Worm (Caenorhabditis elegans) whole organism, midembryonic: ENCODE measurements around the gene T06A10.107.
"Not testable (repeated sequence)": the region's sequence is repeated elsewhere in the genome, so short reads cannot be mapped to it uniquely, and the experiment has no call there.

Experiments
- T22C8.4 ChIP-seq: fragments of 200-800 bp; sonication (Bioruptor generic); IDR thresholded peaks from 2 replicates; pipeline ENCODE4 v1.3.6; 2022; ENCODE audit warnings: missing genetic modification characterization, missing compliant biosample characterization
- cog-1 ChIP-seq: sonication (generic microtip); optimal IDR thresholded peaks from 2 replicates; lab custom pipeline; 2016; ENCODE audit warnings: missing genetic modification characterization, missing compliant biosample characterization
- flt-1 ChIP-seq: fragments of 200-800 bp; sonication (Bioruptor generic); IDR thresholded peaks from 2 replicates; pipeline ENCODE4 v1.3.6; 2022; ENCODE audit warnings: missing genetic modification characterization, missing compliant biosample characterization
- klf-2 ChIP-seq: fragments of 200-800 bp; sonication (Bioruptor generic); conservative IDR thresholded peaks from 2 replicates; pipeline ENCODE4 v1.3.6; 2022; ENCODE audit warnings: missing genetic modification reagents, missing genetic modification characterization, missing compliant biosample characterization
- med-1 ChIP-seq: sonication (generic microtip); optimal IDR thresholded peaks from 2 replicates; lab custom pipeline; 2017; ENCODE audit warnings: missing genetic modification characterization, mild to moderate bottlenecking, missing compliant biosample characterization, antibody characterized with exemption, missing genetic modification reagents; ENCODE audit not compliant: insufficient read depth
- ref-1 ChIP-seq: fragments of 200-800 bp; sonication (Bioruptor generic); conservative IDR thresholded peaks from 2 replicates; pipeline ENCODE4 v1.3.6; 2022; ENCODE audit warnings: missing genetic modification reagents, missing genetic modification characterization, missing compliant biosample characterization
- tab-1 ChIP-seq: fragments of 200-800 bp; sonication (Bioruptor generic); IDR thresholded peaks from 2 replicates; pipeline ENCODE4 v1.3.6; 2022; ENCODE audit warnings: missing genetic modification characterization, missing compliant biosample characterization
- ztf-23 ChIP-seq: fragments of 200-800 bp; sonication (Bioruptor generic); IDR thresholded peaks from 2 replicates; pipeline ENCODE4 v1.3.6; 2022; ENCODE audit warnings: missing genetic modification reagents, missing genetic modification characterization, missing compliant biosample characterization
- ztf-29 ChIP-seq: fragments of 200-800 bp; sonication (Bioruptor generic); IDR thresholded peaks from 2 replicates; pipeline ENCODE4 v1.3.6; 2022; ENCODE audit warnings: missing genetic modification reagents, missing genetic modification characterization, missing compliant biosample characterization

Gene T06A10.107

DNA sequence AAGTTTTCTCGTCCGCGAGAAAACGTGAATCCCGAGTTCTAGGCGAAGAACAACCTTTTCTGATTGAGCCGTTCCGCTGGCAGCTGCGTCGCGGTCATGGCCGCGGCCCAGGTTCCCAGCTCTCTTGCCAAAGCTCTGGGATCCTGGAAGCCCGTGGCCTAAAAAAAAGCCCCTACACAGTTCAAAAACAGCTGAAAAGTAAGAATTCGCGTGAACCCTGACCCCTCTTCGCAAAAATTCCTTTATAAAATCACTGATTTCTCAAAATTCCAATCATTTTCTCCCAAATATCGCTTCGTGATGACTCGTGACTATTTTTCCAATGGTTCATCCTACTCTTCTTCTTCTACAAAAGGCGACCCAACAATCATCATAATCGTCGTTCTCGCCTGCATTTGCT lies at the start of gene T06A10.107:
Gene T06A10.107 (plus strand): TSS at position 301 of the 400 bp plus-strand sequence.
- TF ChIP-seq klf-2: no peak

- TF ChIP-seq ztf-23 (no peak), tab-1 (no peak), cog-1 (tag; lab: Kevin White, UChicago) (no peak), ztf-29 (no peak), flt-1 (GFP tag; lab: Robert Waterston, UW) (no peak), klf-2 (no peak), med-1 (GFP tag; lab: Kevin White, UChicago) (no peak), T22C8.4 (GFP tag; lab: Robert Waterston, UW) (no peak), ref-1 (GFP tag; lab: Robert Waterston, UW) (no peak)
Observed at ce11 chrIV:16822529-16822928, 44.8 kb upstream of the T06A10.107 start, which contains the start of gene Y116A8A.4. Y116A8A.4 (plus strand) TSS chrIV:16822829.

DNA sequence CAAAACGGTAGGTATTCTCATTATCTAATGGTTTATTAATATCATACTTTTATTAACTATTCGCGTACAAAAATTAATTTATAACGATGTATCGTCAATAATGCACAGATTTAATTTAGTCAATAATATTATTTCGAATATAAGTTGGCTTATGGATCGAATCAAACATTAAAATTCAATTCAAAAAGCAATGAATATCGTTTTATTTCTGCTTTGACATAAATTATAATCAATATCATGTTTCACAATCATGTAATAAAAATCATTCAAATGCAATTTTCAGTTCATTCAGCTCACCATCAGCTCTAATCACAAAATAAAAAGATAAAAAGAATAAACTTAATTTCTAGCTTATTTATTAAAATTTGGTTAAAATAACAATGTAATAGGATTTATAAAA lies 38.6 kb upstream of the T06A10.107 start, which contains the start of gene Y116A8A.6:
Gene Y116A8A.6 (minus strand): TSS at position 101 of the 400 bp plus-strand sequence.
- no peak for TF ChIP-seq T22C8.4 (GFP tag; lab: Robert Waterston, UW)
- TF ChIP-seq ztf-29: no peak
- no peak for TF ChIP-seq ref-1 (GFP tag; lab: Robert Waterston, UW)
- no peak for TF ChIP-seq med-1 (GFP tag; lab: Kevin White, UChicago)
- TF ChIP-seq tab-1: no peak
- TF ChIP-seq klf-2: no peak
- TF ChIP-seq flt-1 (GFP tag; lab: Robert Waterston, UW): no peak
- no peak for TF ChIP-seq ztf-23
- TF ChIP-seq cog-1 (tag; lab: Kevin White, UChicago): no peak

DNA sequence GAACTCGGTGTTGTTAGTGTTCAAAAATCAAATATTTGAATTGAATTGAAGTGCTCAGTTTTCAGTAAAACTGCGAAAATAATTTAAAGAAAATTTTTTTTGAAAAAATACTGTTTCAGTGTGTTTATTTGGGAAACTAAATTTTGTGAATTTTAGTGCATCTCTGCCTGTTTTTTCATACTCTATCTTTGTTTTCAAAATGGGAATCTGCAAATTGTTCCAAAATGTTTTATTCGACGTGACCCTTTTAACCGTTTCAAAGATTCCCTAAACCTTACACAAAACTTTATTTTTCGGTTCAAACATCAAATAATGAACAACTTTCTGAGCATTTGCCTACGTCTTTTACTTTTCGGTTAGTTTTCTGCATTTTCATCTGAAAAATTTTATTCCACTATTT lies 37.4 kb upstream of the T06A10.107 start, which contains the start of gene Y116A8A.7:
Gene Y116A8A.7 (plus strand): TSS at position 301 of the 400 bp plus-strand sequence.
- TF ChIP-seq ztf-29 (no peak), cog-1 (tag; lab: Kevin White, UChicago) (no peak), tab-1 (no peak), med-1 (GFP tag; lab: Kevin White, UChicago) (no peak), ref-1 (GFP tag; lab: Robert Waterston, UW) (no peak), klf-2 (no peak), flt-1 (GFP tag; lab: Robert Waterston, UW) (no peak), T22C8.4 (GFP tag; lab: Robert Waterston, UW) (no peak), ztf-23 (no peak)

DNA sequence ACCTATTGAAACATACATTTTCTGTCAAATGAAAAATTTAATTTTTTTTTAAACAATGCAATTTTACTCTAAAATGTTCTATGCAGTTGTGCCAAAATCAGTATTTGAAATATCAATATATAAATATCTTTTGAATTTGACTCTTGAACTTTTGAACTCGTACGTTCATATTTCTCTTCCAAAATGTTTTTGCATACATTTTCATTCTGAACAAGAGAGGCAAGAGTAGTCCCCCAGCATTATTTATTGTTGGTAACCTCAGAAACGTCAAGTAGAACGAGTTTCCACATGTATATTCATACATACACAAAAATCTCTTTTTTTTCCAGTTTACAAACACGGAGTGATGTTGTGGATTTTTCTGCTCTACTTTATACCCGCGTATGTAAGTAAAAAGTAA lies 36.0 kb upstream of the T06A10.107 start, which contains the start of gene clec-194:
Gene clec-194 (plus strand): TSS at position 301 of the 400 bp plus-strand sequence.
- TF ChIP-seq flt-1 (GFP tag; lab: Robert Waterston, UW): no peak
- TF ChIP-seq med-1 (GFP tag; lab: Kevin White, UChicago): no peak
- no peak for TF ChIP-seq T22C8.4 (GFP tag; lab: Robert Waterston, UW)
- TF ChIP-seq klf-2: no peak
- TF ChIP-seq ztf-29: no peak
- TF ChIP-seq tab-1: no peak
- TF ChIP-seq ref-1 (GFP tag; lab: Robert Waterston, UW): no peak
- no peak for TF ChIP-seq ztf-23
- TF ChIP-seq cog-1 (tag; lab: Kevin White, UChicago): no peak

- not testable (repeated sequence) for TF ChIP-seq klf-2; ztf-29; ref-1 (GFP tag; lab: Robert Waterston, UW)
Observed at ce11 chrIV:16842873-16843272, 24.4 kb upstream of the T06A10.107 start, which contains the start of gene Y116A8A.150. Y116A8A.150 (minus strand) TSS chrIV:16842973.

DNA sequence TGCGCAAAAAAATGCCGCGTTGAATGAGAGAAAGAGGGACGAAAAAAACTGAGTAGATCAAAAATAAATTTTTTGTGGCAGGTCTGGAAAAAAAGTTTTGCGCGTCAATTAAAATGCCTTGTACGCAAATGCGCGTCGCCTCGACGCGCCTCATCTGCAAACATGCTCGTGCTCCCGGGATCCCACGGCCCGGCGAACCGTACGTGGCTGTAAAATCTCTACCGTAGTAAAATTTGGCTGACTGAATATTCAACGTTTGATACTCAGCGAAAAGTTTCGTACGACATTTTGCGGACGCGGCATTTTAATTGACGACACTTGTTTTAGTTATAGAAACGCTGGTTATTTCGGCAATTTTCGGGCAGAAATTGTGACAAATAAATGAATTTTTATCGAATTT lies 21.9 kb upstream of the T06A10.107 start:
- peak; percentile 71 for TF ChIP-seq flt-1 (GFP tag; lab: Robert Waterston, UW)
- 0 out of 2 replicates have a peak, but pooled peaks have one; percentile 28 for TF ChIP-seq ztf-23

ce11 chrIV:16854790-16855189 lies 12.5 kb upstream of the T06A10.107 start, which contains the start of gene map-2:
map-2 (minus strand) TSS chrIV:16854890.
- TF ChIP-seq ref-1 (GFP tag; lab: Robert Waterston, UW): no peak
- TF ChIP-seq klf-2: no peak
- TF ChIP-seq ztf-23: no peak
- TF ChIP-seq cog-1 (tag; lab: Kevin White, UChicago): no peak
- no peak for TF ChIP-seq tab-1
- TF ChIP-seq ztf-29: no peak
- no peak for TF ChIP-seq T22C8.4 (GFP tag; lab: Robert Waterston, UW)
- no peak for TF ChIP-seq med-1 (GFP tag; lab: Kevin White, UChicago)
- TF ChIP-seq flt-1 (GFP tag; lab: Robert Waterston, UW): no peak

ce11 chrIV:16860702-16861101 lies 6.6 kb upstream of the T06A10.107 start:
- TF ChIP-seq ref-1 (GFP tag; lab: Robert Waterston, UW) (no peak), ztf-23 (no peak), med-1 (GFP tag; lab: Kevin White, UChicago) (no peak), T22C8.4 (GFP tag; lab: Robert Waterston, UW) (no peak), flt-1 (GFP tag; lab: Robert Waterston, UW) (no peak), ztf-29 (no peak)

DNA sequence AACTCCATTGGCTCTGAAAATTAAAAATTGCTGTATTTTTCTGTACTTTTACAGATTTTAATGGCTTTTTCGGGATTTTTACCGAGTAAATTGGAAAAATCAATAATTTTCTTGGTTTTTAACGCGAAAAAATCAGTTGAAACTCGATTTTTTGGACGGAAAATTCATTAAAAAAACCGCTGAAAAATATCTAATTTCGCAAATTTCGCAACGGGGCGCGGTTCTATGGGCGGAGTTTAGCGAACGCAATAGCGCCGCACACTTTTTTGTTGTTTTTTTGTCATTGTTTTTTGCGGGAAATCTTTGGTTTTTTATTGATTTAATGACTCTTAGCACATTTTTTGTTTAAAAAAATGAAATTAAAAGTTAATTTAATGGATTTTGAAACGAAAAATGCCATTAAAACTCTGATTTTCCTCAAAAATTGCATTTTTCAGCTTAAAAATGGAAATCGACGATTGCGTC lies 3.9 kb upstream of the T06A10.107 start, which contains the start of the genes mel-46 and lsy-13:
Gene mel-46 (minus strand): TSS at position 51 of the 465 bp plus-strand sequence.
Gene lsy-13 (plus strand): TSS at position 440 of the 465 bp plus-strand sequence.
- no peak for TF ChIP-seq ztf-29
- TF ChIP-seq tab-1: peak; percentile 72; the same call in 1 of the 2 replicates
- peak; percentile 83 for TF ChIP-seq ztf-23
- no peak for TF ChIP-seq klf-2
- peak; percentile 21 for TF ChIP-seq cog-1 (tag; lab: Kevin White, UChicago)
- no peak for TF ChIP-seq ref-1 (GFP tag; lab: Robert Waterston, UW)
- TF ChIP-seq flt-1 (GFP tag; lab: Robert Waterston, UW): peak; percentile 86
- peak; percentile 65 for TF ChIP-seq T22C8.4 (GFP tag; lab: Robert Waterston, UW)
- TF ChIP-seq med-1 (GFP tag; lab: Kevin White, UChicago): peak; percentile 68
